Worm (Caenorhabditis elegans) whole organism, young adult: ENCODE data around the gene F41E6.8.
"Not testable (repeated sequence)": the region's sequence is repeated elsewhere in the genome, so short reads cannot be mapped to it uniquely, and the experiment has no call there.

Source experiments
- B0336.3 ChIP-seq: fragments of 200-800 bp; sonication (Bioruptor generic); IDR thresholded peaks from 2 replicates; pipeline ENCODE4 v1.3.6; 2022; ENCODE audit warnings: missing genetic modification characterization, missing compliant biosample characterization
- C06A6.2 ChIP-seq: fragments of 200-800 bp; sonication (Bioruptor generic); conservative IDR thresholded peaks from 2 replicates; pipeline ENCODE4 v1.3.6; 2022; ENCODE audit warnings: missing genetic modification characterization, missing compliant biosample characterization
- D2030.7 ChIP-seq: fragments of 200-800 bp; sonication (Bioruptor generic); IDR thresholded peaks from 2 replicates; pipeline ENCODE4 v1.3.6; 2022; ENCODE audit warnings: missing genetic modification reagents, missing genetic modification characterization, missing compliant biosample characterization
- F10E7.11 ChIP-seq: sonication (generic microtip); optimal IDR thresholded peaks from 2 replicates; lab custom pipeline; 2017; ENCODE audit warnings: mild to moderate bottlenecking, missing genetic modification characterization, moderate library complexity, missing compliant biosample characterization
- F33H1.4 ChIP-seq: fragments of 200-800 bp; sonication (Bioruptor generic); IDR thresholded peaks from 2 replicates; pipeline ENCODE4 v1.3.6; 2022; ENCODE audit warnings: missing genetic modification reagents, missing genetic modification characterization, missing compliant biosample characterization
- K11D2.4 ChIP-seq: fragments of 200-800 bp; sonication (Bioruptor generic); IDR thresholded peaks from 2 replicates; pipeline ENCODE4 v1.3.6; 2022; ENCODE audit warnings: missing genetic modification reagents, missing genetic modification characterization, missing compliant biosample characterization
- Y53G8AR.9 ChIP-seq: fragments of 200-800 bp; sonication (Bioruptor generic); conservative IDR thresholded peaks from 2 replicates; pipeline ENCODE4 v1.3.6; 2022; ENCODE audit warnings: missing genetic modification reagents, missing genetic modification characterization, missing compliant biosample characterization
- Y79H2A.3 ChIP-seq: fragments of 200-800 bp; sonication (Bioruptor generic); conservative IDR thresholded peaks from 2 replicates; pipeline ENCODE4 v1.3.6; 2022; ENCODE audit warnings: missing genetic modification reagents, missing genetic modification characterization, missing compliant biosample characterization
- ZK185.1 ChIP-seq: sonication (generic microtip); optimal IDR thresholded peaks from 2 replicates; lab custom pipeline; 2016; ENCODE audit warnings: mild to moderate bottlenecking, missing genetic modification characterization, missing compliant biosample characterization; ENCODE audit not compliant: poor library complexity, severe bottlenecking
- attf-5 ChIP-seq: fragments of 200-800 bp; sonication (Bioruptor generic); optimal IDR thresholded peaks from 2 replicates; lab custom pipeline; 2018; ENCODE audit warnings: mild to moderate bottlenecking, missing genetic modification characterization, missing compliant biosample characterization
- cebp-1 ChIP-seq, 2 experiments: fragments of 200-800 bp in 1 of 2; sonication (Bioruptor generic) in 1 of 2; sonication (generic microtip) in 1 of 2; IDR thresholded peaks in 1 of 2; optimal IDR thresholded peaks in 1 of 2; 2 replicates each; pipeline versions ENCODE4 v1.3.6 to Lab custom; 2017 to 2022; ENCODE audit warnings: missing compliant biosample characterization in 2 of 2, missing genetic modification characterization in 2 of 2, mild to moderate bottlenecking in 1 of 2, missing genetic modification reagents in 1 of 2, moderate library complexity in 1 of 2
- ceh-58 ChIP-seq: fragments of 200-800 bp; sonication (Bioruptor generic); IDR thresholded peaks from 2 replicates; pipeline ENCODE4 v1.3.6; 2022; ENCODE audit warnings: missing genetic modification characterization, missing compliant biosample characterization
- die-1 ChIP-seq: sonication (generic microtip); optimal IDR thresholded peaks from 2 replicates; lab custom pipeline; 2016; ENCODE audit warnings: missing genotype, mild to moderate bottlenecking, missing genetic modification characterization, missing compliant biosample characterization
- dox-1 ChIP-seq: fragments of 200-800 bp; sonication (Bioruptor generic); IDR thresholded peaks from 2 replicates; pipeline ENCODE4 v1.3.6; 2022; ENCODE audit warnings: missing genetic modification reagents, missing genetic modification characterization, missing compliant biosample characterization
- dpl-1 ChIP-seq: fragments of 150-350 bp; optimal IDR thresholded peaks from 2 replicates; lab custom pipeline; 2014; ENCODE audit warnings: missing biosample characterization, missing genetic modification reagents, missing genetic modification characterization
- efl-1 ChIP-seq: fragments of 150-350 bp; optimal IDR thresholded peaks from 2 replicates; lab custom pipeline; 2014; ENCODE audit warnings: missing biosample characterization, missing genetic modification reagents, missing genetic modification characterization
- him-1 ChIP-seq: sonication (generic microtip); optimal IDR thresholded peaks from 2 replicates; lab custom pipeline; 2016; ENCODE audit warnings: missing genotype, missing genetic modification reagents, missing genetic modification characterization, missing compliant biosample characterization
- hmg-1.2 ChIP-seq: fragments of 200-800 bp; sonication (Bioruptor generic); IDR thresholded peaks from 2 replicates; pipeline ENCODE4 v1.3.6; 2022; ENCODE audit warnings: missing genetic modification reagents, missing genetic modification characterization, missing compliant biosample characterization
- hsf-1 ChIP-seq: fragments of 200-800 bp; sonication (Bioruptor generic); IDR thresholded peaks from 2 replicates; pipeline ENCODE4 v1.3.6; 2022; ENCODE audit warnings: missing genetic modification reagents, missing genetic modification characterization, missing compliant biosample characterization
- lin-35 ChIP-seq, 3 experiments: fragments of 150-350 bp in 2 of 3; sonication (generic microtip) in 1 of 3; optimal IDR thresholded peaks; 2 replicates each; lab custom pipeline; 2014 to 2018; ENCODE audit warnings: missing biosample characterization in 3 of 3, missing genetic modification characterization in 3 of 3, missing genetic modification reagents in 3 of 3
- lin-40 ChIP-seq: sonication (generic microtip); optimal IDR thresholded peaks from 2 replicates; lab custom pipeline; 2016; ENCODE audit warnings: missing genetic modification characterization, mild to moderate bottlenecking, missing compliant biosample characterization, missing genotype, missing genetic modification reagents
- lin-54 ChIP-seq: fragments of 200-800 bp; sonication (Bioruptor generic); optimal IDR thresholded peaks from 2 replicates; lab custom pipeline; 2018; ENCODE audit warnings: mild to moderate bottlenecking, missing genetic modification characterization, missing compliant biosample characterization
- lsl-1 ChIP-seq: fragments of 200-800 bp; sonication (Bioruptor generic); optimal IDR thresholded peaks from 2 replicates; lab custom pipeline; 2018; ENCODE audit warnings: mild to moderate bottlenecking, missing genetic modification characterization, moderate library complexity, missing compliant biosample characterization
- mcd-1 ChIP-seq: fragments of 200-800 bp; sonication (Bioruptor generic); IDR thresholded peaks from 2 replicates; pipeline ENCODE4 v1.3.6; 2022; ENCODE audit warnings: missing genetic modification reagents, missing genetic modification characterization, missing compliant biosample characterization
- mel-28 ChIP-seq: sonication (generic microtip); optimal IDR thresholded peaks from 2 replicates; lab custom pipeline; 2016; ENCODE audit warnings: borderline replicate concordance, mild to moderate bottlenecking, missing genetic modification characterization, missing compliant biosample characterization
- mes-4 ChIP-seq: sonication (generic microtip); optimal IDR thresholded peaks from 2 replicates; lab custom pipeline; 2016; ENCODE audit warnings: missing genotype, missing genetic modification characterization, missing compliant biosample characterization
- nhr-120 ChIP-seq: fragments of 200-800 bp; sonication (Bioruptor generic); IDR thresholded peaks from 2 replicates; pipeline ENCODE4 v1.3.6; 2022; ENCODE audit warnings: missing genetic modification characterization, missing compliant biosample characterization
- pbrm-1 ChIP-seq: fragments of 200-800 bp; sonication (Bioruptor generic); IDR thresholded peaks from 2 replicates; pipeline ENCODE4 v1.3.6; 2022; ENCODE audit warnings: missing genetic modification reagents, missing genetic modification characterization, missing compliant biosample characterization
- rcor-1 ChIP-seq: fragments of 200-800 bp; sonication (Bioruptor generic); IDR thresholded peaks from 2 replicates; pipeline ENCODE4 v1.3.6; 2022; ENCODE audit warnings: missing genetic modification reagents, missing genetic modification characterization, missing compliant biosample characterization
- repo-1 ChIP-seq: sonication (generic microtip); optimal IDR thresholded peaks from 2 replicates; lab custom pipeline; 2017; ENCODE audit warnings: mild to moderate bottlenecking, missing genetic modification characterization, missing compliant biosample characterization
- snpc-1.1 ChIP-seq: sonication (generic microtip); optimal IDR thresholded peaks from 2 replicates; lab custom pipeline; 2017; ENCODE audit warnings: missing genetic modification characterization, mild to moderate bottlenecking, missing compliant biosample characterization, antibody characterized with exemption, moderate library complexity, missing genotype, missing genetic modification reagents; ENCODE audit not compliant: insufficient read depth
- snpc-3.4 ChIP-seq: sonication (generic microtip); optimal IDR thresholded peaks from 2 replicates; lab custom pipeline; 2017; ENCODE audit warnings: missing genetic modification characterization, mild to moderate bottlenecking, missing compliant biosample characterization, antibody characterized with exemption, moderate library complexity, missing genotype, missing genetic modification reagents
- snpc-4 ChIP-seq, 5 experiments: fragments of 150-350 bp in 1 of 5; sonication (generic microtip) in 4 of 5; optimal IDR thresholded peaks; 2 replicates each; lab custom pipeline; 2014 to 2018; ENCODE audit warnings: missing genetic modification characterization in 5 of 5, missing biosample characterization in 3 of 5, antibody characterized with exemption in 2 of 5, mild to moderate bottlenecking in 2 of 5, missing compliant biosample characterization in 2 of 5, missing genotype in 2 of 5, moderate library complexity in 2 of 5, missing genetic modification reagents in 1 of 5
- tbp1 ChIP-seq: fragments of 200-800 bp; sonication (Bioruptor generic); optimal IDR thresholded peaks from 2 replicates; lab custom pipeline; 2018; ENCODE audit warnings: mild to moderate bottlenecking, missing genetic modification characterization, missing compliant biosample characterization
- tlf-1 ChIP-seq: fragments of 200-800 bp; sonication (Bioruptor generic); optimal IDR thresholded peaks from 2 replicates; lab custom pipeline; 2018; ENCODE audit warnings: mild to moderate bottlenecking, missing genetic modification characterization, missing compliant biosample characterization
- xnd-1 ChIP-seq: sonication (generic microtip); optimal IDR thresholded peaks from 2 replicates; lab custom pipeline; 2016; ENCODE audit warnings: missing genotype, missing genetic modification reagents, missing genetic modification characterization, missing compliant biosample characterization
- ztf-18 ChIP-seq: sonication (generic microtip); optimal IDR thresholded peaks from 2 replicates; lab custom pipeline; 2016; ENCODE audit warnings: missing genotype, mild to moderate bottlenecking, missing genetic modification characterization, missing compliant biosample characterization
- ztf-22 ChIP-seq: fragments of 200-800 bp; sonication (Bioruptor generic); optimal IDR thresholded peaks from 2 replicates; lab custom pipeline; 2018; ENCODE audit warnings: mild to moderate bottlenecking, missing genetic modification characterization, moderate library complexity, missing compliant biosample characterization
- ztf-6 ChIP-seq: fragments of 200-800 bp; sonication (Bioruptor generic); IDR thresholded peaks from 2 replicates; pipeline ENCODE4 v1.3.6; 2022; ENCODE audit warnings: missing genetic modification reagents, missing genetic modification characterization, missing compliant biosample characterization

F41E6.8 gene

DNA sequence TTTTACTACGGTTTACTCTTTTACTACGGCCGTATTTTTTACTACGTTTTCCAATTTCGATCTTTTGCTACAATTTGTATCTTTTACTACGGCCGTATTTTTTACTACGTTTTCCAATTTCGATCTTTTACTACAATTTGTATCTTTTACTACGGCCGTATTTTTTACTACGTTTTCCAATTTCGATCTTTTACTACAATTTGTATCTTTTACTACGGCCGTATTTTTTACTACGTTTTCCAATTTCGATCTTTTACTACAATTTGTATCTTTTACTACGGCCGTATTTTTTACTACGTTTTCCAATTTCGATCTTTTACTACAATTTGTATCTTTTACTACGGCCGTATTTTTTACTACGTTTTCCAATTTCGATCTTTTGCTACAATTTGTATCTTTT lies 26.6 kb downstream of the F41E6.8 start, which contains the start of gene F25G6.1:
Gene F25G6.1, plus strand, starts transcription at position 301 of the 400 bp plus-strand sequence.
- not testable (repeated sequence) for TF ChIP-seq tbp1 (GFP tag; lab: Kevin White, UChicago); attf-5 (GFP tag; lab: Kevin White, UChicago); hmg-1.2 (GFP tag; lab: Robert Waterston, UW)

DNA sequence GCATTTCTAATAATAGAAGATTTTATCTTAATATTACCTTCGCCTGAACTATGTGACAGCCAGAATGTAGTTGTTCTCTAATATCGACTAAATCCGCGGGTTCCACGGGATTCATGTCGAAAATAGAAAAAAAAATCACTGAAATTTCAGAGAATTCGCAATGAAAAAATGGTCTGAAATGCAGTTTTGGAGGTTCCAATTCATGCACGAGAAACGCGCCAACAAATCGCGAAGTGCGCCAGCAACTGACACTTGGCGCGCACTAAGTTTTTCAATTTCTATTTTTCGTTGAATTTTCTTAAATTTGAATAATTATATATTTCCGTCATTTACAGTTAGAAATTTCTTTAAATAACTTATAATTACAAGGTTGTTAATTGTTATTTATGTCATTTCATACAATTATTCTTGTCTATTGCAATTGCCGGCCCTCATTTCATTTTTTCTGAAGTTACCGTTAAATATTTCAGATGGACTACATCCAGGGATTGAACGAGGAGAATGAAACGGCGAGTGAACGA lies 31.4 kb downstream of the F41E6.8 start, which contains the start of the genes F25G6.9 and symk-1:
Gene F25G6.9, minus strand, starts transcription at position 160 of the 521 bp plus-strand sequence.
Gene symk-1, plus strand, starts transcription at position 471 of the 521 bp plus-strand sequence.
- TF ChIP-seq lin-40 (tag; lab: Kevin White, UChicago): peak; percentile 72
- TF ChIP-seq D2030.7 (GFP tag; lab: Robert Waterston, UW): peak; percentile 23; the same call in 1 of the 2 replicates
- TF ChIP-seq Y53G8AR.9: 0 out of 2 replicates have a peak, but pooled peaks have one; percentile 25
- peak; percentile 19 for TF ChIP-seq snpc-3.4
- TF ChIP-seq K11D2.4: peak; percentile 57; the same call in 1 of the 2 replicates
- no peak for TF ChIP-seq Y79H2A.3
- no peak for TF ChIP-seq repo-1 (tag; lab: Kevin White, UChicago)
- TF ChIP-seq lin-54 (GFP tag; lab: Kevin White, UChicago): peak; percentile 52
- peak; percentile 37 for TF ChIP-seq lsl-1 (GFP tag; lab: Kevin White, UChicago)
- peak; percentile 26; the same call in 1 of the 2 replicates for TF ChIP-seq hmg-1.2 (GFP tag; lab: Robert Waterston, UW)
- 0 out of 2 replicates have a peak, but pooled peaks have one; percentile 28 for TF ChIP-seq B0336.3 (GFP tag; lab: Robert Waterston, UW)
- 0 out of 2 replicates have a peak, but pooled peaks have one; percentile 21 for TF ChIP-seq hsf-1 (GFP tag; lab: Robert Waterston, UW)
- peak; percentile 27 for TF ChIP-seq efl-1 (GFP tag; lab: Kevin White, UChicago)
- TF ChIP-seq F33H1.4: peak; percentile 42
- peak; percentile 55; the same call in 1 of the 2 replicates for TF ChIP-seq dox-1
- TF ChIP-seq xnd-1 (tag; lab: Kevin White, UChicago): peak; percentile 27
- peak; percentile 28 for TF ChIP-seq snpc-1.1 (tag; lab: Kevin White, UChicago)
- no peak for TF ChIP-seq F10E7.11 (tag; lab: Kevin White, UChicago)
- peak; percentile 96 for TF ChIP-seq ztf-18 (tag; lab: Kevin White, UChicago)
- TF ChIP-seq mcd-1 (GFP tag; lab: Robert Waterston, UW): peak; percentile 71
- no peak for TF ChIP-seq die-1 (tag; lab: Kevin White, UChicago)
- peak; percentile 17 for TF ChIP-seq tbp1 (GFP tag; lab: Kevin White, UChicago)
- TF ChIP-seq lin-35 (GFP tag; optimal IDR thresholded peaks at IDR 0.05; lab: Kevin White, UChicago): peak in 1 of 3 experiments; percentile 42
- TF ChIP-seq pbrm-1 (GFP tag; lab: Robert Waterston, UW): peak; percentile 64
- TF ChIP-seq snpc-4 (GFP tag; optimal IDR thresholded peaks at IDR 0.05; lab: Kevin White, UChicago): no peak
- peak in 2 of 4 experiments; percentile 42 to 55 for TF ChIP-seq snpc-4 (tag; optimal IDR thresholded peaks at IDR 0.05; lab: Kevin White, UChicago)
- TF ChIP-seq ztf-6 (GFP tag; lab: Robert Waterston, UW): no peak
- peak; percentile 60; the same call in 1 of the 2 replicates for TF ChIP-seq rcor-1 (GFP tag; lab: Robert Waterston, UW)
- TF ChIP-seq him-1: no peak
- TF ChIP-seq nhr-120 (GFP tag; lab: Robert Waterston, UW): no peak
- TF ChIP-seq cebp-1 (GFP tag; IDR thresholded peaks at IDR 0.05; lab: Robert Waterston, UW): no peak
- TF ChIP-seq cebp-1 (tag; optimal IDR thresholded peaks at IDR 0.05; lab: Kevin White, UChicago): peak; percentile 57
- TF ChIP-seq ZK185.1 (tag; lab: Kevin White, UChicago): peak; percentile 45

DNA sequence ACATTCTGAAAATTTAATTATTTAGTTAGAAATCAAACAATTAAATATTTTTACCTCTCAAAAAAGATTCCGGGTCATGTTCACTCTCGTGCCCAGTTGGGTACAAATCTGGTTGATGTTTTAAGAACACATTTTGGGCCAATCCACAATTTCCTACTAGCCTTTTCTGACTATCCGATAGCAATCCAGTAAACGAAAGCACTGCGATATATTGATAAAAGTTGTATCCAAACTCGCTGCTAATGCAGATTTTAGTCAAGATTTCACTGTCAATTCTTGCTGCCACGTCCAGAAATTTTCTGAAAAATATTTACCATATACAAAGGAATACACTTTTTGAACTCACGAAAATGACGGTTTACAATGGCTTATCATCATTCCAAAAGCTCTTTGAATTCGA lies 32.1 kb downstream of the F41E6.8 start:
- TF ChIP-seq F10E7.11 (tag; lab: Kevin White, UChicago) (no peak), mel-28 (tag; lab: Kevin White, UChicago) (no peak), ztf-22 (GFP tag; lab: Kevin White, UChicago) (no peak), ceh-58 (GFP tag; lab: Robert Waterston, UW) (no peak), C06A6.2 (GFP tag; lab: Robert Waterston, UW) (no peak), mes-4 (no peak), tlf-1 (no peak), attf-5 (GFP tag; lab: Kevin White, UChicago) (no peak), dpl-1 (GFP tag; lab: Kevin White, UChicago) (no peak)
